Worm (Caenorhabditis elegans): ENCODE measurements around the gene C35A5.10.

- no peak for TF ChIP-seq ceh-28 (tag; optimal IDR thresholded peaks at IDR 0.05)
- TF ChIP-seq nfya-1 (tag; optimal IDR thresholded peaks at IDR 0.05; ENCODE audit: insufficient read depth), result no peak
- no peak for TF ChIP-seq lsy-12 (tag; optimal IDR thresholded peaks at IDR 0.05)
- TF ChIP-seq fkh-10 (GFP tag; optimal IDR thresholded peaks at IDR 0.05), result no peak
Measured at ce11 chrV:10529600-10529999, 25.6 kb downstream of the C35A5.10 start.
